Fruit fly (Drosophila melanogaster) whole organism, embryonic: Measurements from ENCODE around the gene Pax.
A peak's percentile ranks its signal among the peaks of the same experiment; 100 is the strongest.

ENCODE experiments used
- B-H1 ChIP-seq: fragments of 200-800 bp; sonication (Bioruptor generic); IDR thresholded peaks from 3 replicates; pipeline ENCODE4 v1.3.6; 2022; ENCODE audit warnings: missing biosample characterization, missing genetic modification characterization
- CG11093 ChIP-seq: fragments of 200-800 bp; sonication (Bioruptor generic); IDR thresholded peaks from 3 replicates; pipeline ENCODE4 v1.3.6; 2022; ENCODE audit warnings: missing biosample characterization, missing genetic modification characterization
- CG11504 ChIP-seq: fragments of 200-800 bp; sonication (Bioruptor generic); optimal IDR thresholded peaks from 3 replicates; lab custom pipeline; 2019; ENCODE audit warnings: missing biosample characterization, mild to moderate bottlenecking, missing genetic modification characterization, moderate library complexity
- CG12391 ChIP-seq: fragments of 200-800 bp; sonication (Bioruptor generic); optimal IDR thresholded peaks from 3 replicates; lab custom pipeline; 2018; ENCODE audit warnings: missing biosample characterization, mild to moderate bottlenecking, missing genetic modification characterization, moderate library complexity
- CG12744 ChIP-seq: fragments of 200-800 bp; sonication (Bioruptor generic); optimal IDR thresholded peaks from 2 replicates; lab custom pipeline; 2016; ENCODE audit warnings: missing biosample characterization, missing genetic modification characterization
- CG12769 ChIP-seq: fragments of 200-800 bp; sonication (Bioruptor generic); optimal IDR thresholded peaks from 2 replicates; lab custom pipeline; 2019; ENCODE audit warnings: missing biosample characterization, mild to moderate bottlenecking, missing genetic modification characterization, moderate library complexity
- CG12942 ChIP-seq: fragments of 200-800 bp; sonication (Bioruptor generic); optimal IDR thresholded peaks from 3 replicates; lab custom pipeline; 2016; ENCODE audit warnings: missing biosample characterization, missing genetic modification characterization
- CG15601 ChIP-seq: fragments of 200-800 bp; sonication (Bioruptor generic); optimal IDR thresholded peaks from 3 replicates; lab custom pipeline; 2019; ENCODE audit warnings: missing biosample characterization, mild to moderate bottlenecking, missing genetic modification characterization, moderate library complexity
- CG30431 ChIP-seq: fragments of 200-800 bp; sonication (Bioruptor generic); optimal IDR thresholded peaks from 2 replicates; lab custom pipeline; 2017; ENCODE audit warnings: missing biosample characterization, missing genetic modification characterization
- CG32767 ChIP-seq: fragments of 200-800 bp; sonication (Bioruptor generic); IDR thresholded peaks from 2 replicates; pipeline ENCODE4 v1.3.6; 2022; ENCODE audit warnings: missing biosample characterization, missing genetic modification characterization
- CG34376 ChIP-seq: fragments of 200-800 bp; sonication (Bioruptor generic); optimal IDR thresholded peaks from 2 replicates; lab custom pipeline; 2018; ENCODE audit warnings: missing biosample characterization, mild to moderate bottlenecking, missing genetic modification characterization
- CG42726 ChIP-seq: fragments of 200-800 bp; sonication (Bioruptor generic); IDR thresholded peaks from 2 replicates; pipeline ENCODE4 v1.3.6; 2022; ENCODE audit warnings: missing biosample characterization, missing genetic modification characterization; ENCODE audit not compliant: partially characterized antibody
- CG6689 ChIP-seq: fragments of 200-800 bp; sonication (Bioruptor generic); IDR thresholded peaks from 2 replicates; pipeline ENCODE4 v1.3.6; 2022; ENCODE audit warnings: missing biosample characterization, missing genetic modification characterization
- CG6854 ChIP-seq: fragments of 200-800 bp; sonication (Bioruptor generic); optimal IDR thresholded peaks from 3 replicates; lab custom pipeline; 2017; ENCODE audit warnings: missing biosample characterization, mild to moderate bottlenecking, missing genetic modification characterization
- CG7928 ChIP-seq: fragments of 200-800 bp; sonication (Bioruptor generic); optimal IDR thresholded peaks from 2 replicates; lab custom pipeline; 2017; ENCODE audit warnings: missing biosample characterization, mild to moderate bottlenecking, missing genetic modification characterization
- CG7987 ChIP-seq: fragments of 200-800 bp; sonication (Bioruptor generic); optimal IDR thresholded peaks from 2 replicates; lab custom pipeline; 2018; ENCODE audit warnings: missing biosample characterization, mild to moderate bottlenecking, missing genetic modification characterization, moderate library complexity
- CG8290 ChIP-seq, 3 experiments: fragments of 200-800 bp; sonication (Bioruptor generic); optimal IDR thresholded peaks; 2 replicates each; lab custom pipeline; 2016 to 2019; ENCODE audit warnings: missing biosample characterization in 3 of 3, missing genetic modification characterization in 3 of 3, mild to moderate bottlenecking in 2 of 3, moderate library complexity in 1 of 3
- CG9876 ChIP-seq: fragments of 200-800 bp; sonication (Bioruptor generic); optimal IDR thresholded peaks from 2 replicates; lab custom pipeline; 2016; ENCODE audit warnings: missing biosample characterization, missing genetic modification characterization
- Dek ChIP-seq: fragments of 200-800 bp; sonication (Bioruptor generic); optimal IDR thresholded peaks from 3 replicates; lab custom pipeline; 2019; ENCODE audit warnings: missing biosample characterization, mild to moderate bottlenecking, missing genetic modification characterization, moderate library complexity
- Dll ChIP-seq: fragments of 200-800 bp; sonication (Bioruptor generic); IDR thresholded peaks from 4 replicates; pipeline ENCODE4 v1.3.6; 2022; ENCODE audit warnings: missing biosample characterization, missing genetic modification characterization; ENCODE audit not compliant: partially characterized antibody
- Doc3 ChIP-seq: fragments of 200-800 bp; sonication (Bioruptor generic); IDR thresholded peaks from 3 replicates; pipeline ENCODE4 v1.3.6; 2022; ENCODE audit warnings: missing biosample characterization, missing genetic modification characterization; ENCODE audit not compliant: partially characterized antibody
- Elba2 ChIP-seq: fragments of 200-800 bp; sonication (Bioruptor generic); optimal IDR thresholded peaks from 3 replicates; lab custom pipeline; 2016; ENCODE audit warnings: missing biosample characterization, missing genetic modification characterization
- Ets65A ChIP-seq: fragments of 200-800 bp; sonication (Bioruptor generic); peaks from one replicate; lab custom pipeline; 2016; ENCODE audit warnings: missing biosample characterization, missing genetic modification characterization
- Gsc ChIP-seq: fragments of 200-800 bp; sonication (Bioruptor generic); IDR thresholded peaks from 2 replicates; pipeline ENCODE4 v1.3.6; 2022; ENCODE audit warnings: missing biosample characterization, missing genetic modification characterization
- Hey ChIP-seq: fragments of 200-800 bp; sonication (Bioruptor generic); optimal IDR thresholded peaks from 3 replicates; lab custom pipeline; 2018; ENCODE audit warnings: missing biosample characterization, mild to moderate bottlenecking, missing genetic modification characterization
- Hr78 ChIP-seq, 2 experiments: fragments of 200-800 bp in 1 of 2; fragments of >200 bp in 1 of 2; sonication (Bioruptor generic) in 1 of 2; optimal IDR thresholded peaks; 2 replicates each; lab custom pipeline; 2017 to 2019; ENCODE audit warnings: missing biosample characterization in 2 of 2, missing genetic modification characterization in 2 of 2, mild to moderate bottlenecking in 1 of 2, moderate library complexity in 1 of 2
- MBD-R2 ChIP-seq: fragments of 200-800 bp; sonication (Bioruptor generic); IDR thresholded peaks from 2 replicates; pipeline ENCODE4 v1.3.6; 2022; ENCODE audit warnings: missing biosample characterization, missing genetic modification characterization
- NFAT ChIP-seq: fragments of 200-800 bp; sonication (Bioruptor generic); IDR thresholded peaks from 2 replicates; pipeline ENCODE4 v1.3.6; 2022; ENCODE audit warnings: missing biosample characterization, missing genetic modification characterization
- Rfx ChIP-seq: fragments of 200-800 bp; sonication (Bioruptor generic); IDR thresholded peaks from 2 replicates; pipeline ENCODE4 v1.3.6; 2022; ENCODE audit warnings: missing biosample characterization, missing genetic modification characterization
- bcd ChIP-seq: fragments of 200-800 bp; sonication (Bioruptor generic); optimal IDR thresholded peaks from 2 replicates; lab custom pipeline; 2017; ENCODE audit warnings: missing biosample characterization, mild to moderate bottlenecking, missing genetic modification characterization
- btn ChIP-seq: fragments of 200-800 bp; sonication (Bioruptor generic); optimal IDR thresholded peaks from 2 replicates; lab custom pipeline; 2016; ENCODE audit warnings: missing biosample characterization, missing genetic modification characterization
- chinmo ChIP-seq: fragments of 200-800 bp; sonication (Bioruptor generic); IDR thresholded peaks from 4 replicates; pipeline ENCODE4 v1.3.6; 2022; ENCODE audit warnings: missing biosample characterization, missing genetic modification characterization; ENCODE audit not compliant: partially characterized antibody
- ci ChIP-seq: fragments of 200-800 bp; sonication (Bioruptor generic); IDR thresholded peaks from 3 replicates; pipeline ENCODE4 v1.3.6; 2022; ENCODE audit warnings: missing biosample characterization, missing genetic modification characterization
- crp ChIP-seq, 2 experiments: fragments of 200-800 bp; sonication (Bioruptor generic); optimal IDR thresholded peaks; 2 replicates in 1 of 2; 3 replicates in 1 of 2; lab custom pipeline; 2017; ENCODE audit warnings: missing biosample characterization in 2 of 2, missing genetic modification characterization in 2 of 2, mild to moderate bottlenecking in 1 of 2, moderate library complexity in 1 of 2
- esg ChIP-seq: fragments of 200-800 bp; sonication (Bioruptor generic); conservative IDR thresholded peaks from 2 replicates; pipeline ENCODE4 v1.3.6; 2022; ENCODE audit warnings: missing biosample characterization, missing genetic modification characterization
- ftz-f1 ChIP-seq: fragments of 200-800 bp; sonication (Bioruptor generic); optimal IDR thresholded peaks from 2 replicates; lab custom pipeline; 2016; ENCODE audit warnings: missing biosample characterization, missing genetic modification characterization
- gro ChIP-seq: fragments of 200-800 bp; sonication (Bioruptor generic); optimal IDR thresholded peaks from 2 replicates; lab custom pipeline; 2016; ENCODE audit warnings: missing biosample characterization, missing genetic modification characterization
- hb ChIP-seq: fragments of 200-800 bp; sonication (Bioruptor generic); IDR thresholded peaks from 3 replicates; pipeline ENCODE4 v1.3.6; 2022; ENCODE audit warnings: missing biosample characterization, missing genetic modification characterization; ENCODE audit not compliant: partially characterized antibody
- jing ChIP-seq: fragments of 200-800 bp; sonication (Bioruptor generic); optimal IDR thresholded peaks from 2 replicates; lab custom pipeline; 2018; ENCODE audit warnings: missing biosample characterization, mild to moderate bottlenecking, missing genetic modification characterization
- otp ChIP-seq: fragments of 200-800 bp; sonication (Bioruptor generic); IDR thresholded peaks from 3 replicates; pipeline ENCODE4, ENCODE4 v1.3.6; 2022; ENCODE audit warnings: missing biosample characterization, missing genetic modification characterization
- salm ChIP-seq: fragments of 200-800 bp; sonication (Bioruptor generic); optimal IDR thresholded peaks from 2 replicates; lab custom pipeline; 2018; ENCODE audit warnings: missing biosample characterization, mild to moderate bottlenecking, missing genetic modification characterization
- sc ChIP-seq, 3 experiments: fragments of >200 bp in 2 of 3; fragments of 200-800 bp in 1 of 3; sonication (Bioruptor generic) in 1 of 3; optimal IDR thresholded peaks; 2 replicates in 2 of 3; 3 replicates in 1 of 3; lab custom pipeline; 2017; ENCODE audit warnings: mild to moderate bottlenecking in 1 of 3, missing biosample characterization in 1 of 3, missing genetic modification characterization in 1 of 3, missing genetic modification reagents in 1 of 3
- sr ChIP-seq: fragments of 200-800 bp; sonication (Bioruptor generic); IDR thresholded peaks from 3 replicates; pipeline ENCODE4 v1.3.6; 2022; ENCODE audit warnings: missing biosample characterization, missing genetic modification characterization
- trem ChIP-seq: fragments of 200-800 bp; optimal IDR thresholded peaks from 3 replicates; lab custom pipeline; 2019; ENCODE audit warnings: missing biosample characterization, mild to moderate bottlenecking, missing genetic modification characterization, moderate library complexity
- vnd ChIP-seq: fragments of 200-800 bp; sonication (Bioruptor generic); IDR thresholded peaks from 3 replicates; pipeline ENCODE4 v1.3.6; 2022; ENCODE audit warnings: missing biosample characterization, missing genetic modification characterization; ENCODE audit not compliant: partially characterized antibody
- vvl ChIP-seq: fragments of 200-800 bp; sonication (Bioruptor generic); IDR thresholded peaks from 2 replicates; pipeline ENCODE4 v1.3.6; 2022; ENCODE audit warnings: missing biosample characterization, missing genetic modification characterization
- wek ChIP-seq: fragments of 200-800 bp; sonication (Bioruptor generic); optimal IDR thresholded peaks from 3 replicates; lab custom pipeline; 2018; ENCODE audit warnings: missing biosample characterization, mild to moderate bottlenecking, missing genetic modification characterization, moderate library complexity
- zfh2 ChIP-seq: fragments of 200-800 bp; sonication (Bioruptor generic); optimal IDR thresholded peaks from 2 replicates; lab custom pipeline; 2016; ENCODE audit warnings: missing biosample characterization, missing genetic modification characterization

Gene Pax

dm6 chr2L:19403398-19403797 is 23.0 kb downstream of the Pax start:
- TF ChIP-seq bcd (GFP tag; lab: Kevin White, UChicago): no peak
- peak; percentile 12 for TF ChIP-seq CG12769 (tag; lab: Kevin White, UChicago)
- no peak for TF ChIP-seq Gsc
- TF ChIP-seq btn (GFP tag; lab: Kevin White, UChicago): no peak
- TF ChIP-seq CG11504: peak; percentile 52
- no peak for TF ChIP-seq vnd (GFP tag; lab: Robert Waterston, UW)
- TF ChIP-seq CG15601 (tag; lab: Kevin White, UChicago): no peak
- no peak for TF ChIP-seq Elba2
- TF ChIP-seq sr (GFP tag; lab: Robert Waterston, UW): peak; percentile 74; the same call in 2 of the 3 replicates
- TF ChIP-seq hb (GFP tag; lab: Robert Waterston, UW): 0 out of 3 replicates have a peak, but pooled peaks have one; percentile 32
- peak; percentile 23 for TF ChIP-seq Ets65A

DNA sequence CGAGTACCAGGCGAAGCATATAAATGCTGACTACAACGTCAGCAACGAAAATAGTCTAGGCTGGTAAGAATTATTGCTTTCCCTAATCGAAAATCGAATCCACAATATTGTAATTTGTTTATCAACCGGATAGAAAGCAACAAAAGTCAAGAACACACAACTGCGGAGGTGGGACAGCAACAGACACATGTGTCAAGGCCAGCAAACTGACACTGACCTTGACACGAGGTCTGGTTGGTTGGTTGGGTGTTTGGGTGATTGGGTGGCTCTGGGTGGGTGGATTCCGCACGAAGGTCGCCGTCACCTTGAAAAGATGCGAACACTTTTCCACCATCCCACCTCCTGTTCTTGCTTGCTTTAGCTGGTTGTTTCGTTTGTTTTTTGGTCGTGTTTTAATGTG is 23.7 kb downstream of the Pax start:
- TF ChIP-seq Hr78 (GFP tag; optimal IDR thresholded peaks at IDR 0.05; lab: Kevin White, UChicago): peak in 1 of 2 experiments; percentile 54
- peak; percentile 55; the same call in 1 of the 3 replicates for TF ChIP-seq sr (GFP tag; lab: Robert Waterston, UW)
- no peak for TF ChIP-seq CG7987
- no peak for TF ChIP-seq CG8290 (GFP tag; optimal IDR thresholded peaks at IDR 0.05; lab: Kevin White, UChicago)
- TF ChIP-seq CG8290 (tag; optimal IDR thresholded peaks at IDR 0.05; lab: Kevin White, UChicago): no peak
- no peak for TF ChIP-seq Doc3 (GFP tag; lab: Robert Waterston, UW)
- TF ChIP-seq CG12769 (tag; lab: Kevin White, UChicago): peak; percentile 7
- TF ChIP-seq vvl (GFP tag; lab: Robert Waterston, UW): no peak
- no peak for TF ChIP-seq jing
- no peak for TF ChIP-seq sc (optimal IDR thresholded peaks at IDR 0.05; lab: Kevin White, UChicago)
- TF ChIP-seq sc (GFP tag; optimal IDR thresholded peaks at IDR 0.05; lab: Kevin White, UChicago): no peak
- no peak for TF ChIP-seq Dek (tag; lab: Kevin White, UChicago)
- 0 out of 2 replicates have a peak, but pooled peaks have one; percentile 5 for TF ChIP-seq Rfx (GFP tag; lab: Robert Waterston, UW)
- no peak for TF ChIP-seq CG30431 (GFP tag; lab: Kevin White, UChicago)
- no peak for TF ChIP-seq CG12744 (GFP tag; lab: Kevin White, UChicago)
- no peak for TF ChIP-seq CG12942 (GFP tag; lab: Kevin White, UChicago)
- TF ChIP-seq CG11093 (GFP tag; lab: Robert Waterston, UW): no peak
- TF ChIP-seq otp (GFP tag; lab: Robert Waterston, UW): no peak
- no peak for TF ChIP-seq gro
- TF ChIP-seq Gsc: no peak
- no peak for TF ChIP-seq salm (tag; lab: Kevin White, UChicago)
- TF ChIP-seq ci (GFP tag; lab: Robert Waterston, UW): 0 out of 3 replicates have a peak, but pooled peaks have one; percentile 13
- no peak for TF ChIP-seq CG34376 (GFP tag; lab: Kevin White, UChicago)
- no peak for TF ChIP-seq crp (GFP tag; optimal IDR thresholded peaks at IDR 0.05; lab: Kevin White, UChicago)
- no peak for TF ChIP-seq CG9876 (GFP tag; lab: Kevin White, UChicago)
- TF ChIP-seq CG6854 (GFP tag; lab: Kevin White, UChicago): no peak
- TF ChIP-seq Hey (tag; lab: Kevin White, UChicago): no peak
- no peak for TF ChIP-seq CG42726 (GFP tag; lab: Robert Waterston, UW)
- TF ChIP-seq MBD-R2 (GFP tag; lab: Robert Waterston, UW): no peak
- no peak for TF ChIP-seq CG7928 (GFP tag; lab: Kevin White, UChicago)
- TF ChIP-seq CG6689 (GFP tag; lab: Robert Waterston, UW): no peak
- no peak for TF ChIP-seq NFAT (GFP tag; lab: Robert Waterston, UW)
- TF ChIP-seq zfh2 (GFP tag; lab: Kevin White, UChicago): no peak
- TF ChIP-seq ftz-f1 (GFP tag; lab: Kevin White, UChicago): peak; percentile 78
- no peak for TF ChIP-seq wek (GFP tag; lab: Kevin White, UChicago)
- no peak for TF ChIP-seq esg (GFP tag; lab: Robert Waterston, UW)
- TF ChIP-seq Dll: no peak
- no peak for TF ChIP-seq trem (tag; lab: Kevin White, UChicago)
- TF ChIP-seq B-H1 (GFP tag; lab: Robert Waterston, UW): no peak
- no peak for TF ChIP-seq CG12391 (tag; lab: Kevin White, UChicago)
- TF ChIP-seq chinmo (GFP tag; lab: Robert Waterston, UW): 0 out of 4 replicates have a peak, but pooled peaks have one; percentile 29
- TF ChIP-seq CG32767 (GFP tag; lab: Robert Waterston, UW): no peak
